Worm (Caenorhabditis elegans) whole organism, early embryonic: ENCODE measurements around the gene eyg-1.

ENCODE experiments used
- B0310.2 ChIP-seq: sonication (generic microtip); optimal IDR thresholded peaks from 2 replicates; lab custom pipeline; 2016; ENCODE audit warnings: mild to moderate bottlenecking, missing genetic modification characterization, missing compliant biosample characterization
- F13C5.2 ChIP-seq: sonication (generic microtip); optimal IDR thresholded peaks from 2 replicates; lab custom pipeline; 2017; ENCODE audit warnings: mild to moderate bottlenecking, missing genetic modification characterization, inconsistent platforms, missing compliant biosample characterization
- ama-1 ChIP-seq: fragments of 150-350 bp; optimal IDR thresholded peaks from 2 replicates; lab custom pipeline; 2014
- ceh-13 ChIP-seq: fragments of 200-800 bp; sonication (Bioruptor generic); optimal IDR thresholded peaks from 2 replicates; lab custom pipeline; 2018; ENCODE audit warnings: mild to moderate bottlenecking, missing genetic modification characterization, missing compliant biosample characterization
- ceh-36 ChIP-seq: sonication (generic microtip); optimal IDR thresholded peaks from 2 replicates; lab custom pipeline; 2016; ENCODE audit warnings: missing genetic modification characterization, inconsistent platforms, missing compliant biosample characterization
- ets-7 ChIP-seq: sonication (generic microtip); optimal IDR thresholded peaks from 2 replicates; lab custom pipeline; 2016; ENCODE audit warnings: missing genotype, missing genetic modification characterization, missing compliant biosample characterization
- hmbx-1 ChIP-seq: sonication (generic microtip); optimal IDR thresholded peaks from 2 replicates; lab custom pipeline; 2016; ENCODE audit warnings: mild to moderate bottlenecking, missing genetic modification characterization, missing compliant biosample characterization
- pes-1 ChIP-seq: fragments of 200-800 bp; sonication (Bioruptor generic); IDR thresholded peaks from 2 replicates; pipeline ENCODE4 v1.3.6; 2022; ENCODE audit warnings: missing genetic modification reagents, missing genetic modification characterization, missing compliant biosample characterization
- scrt-1 ChIP-seq: fragments of 200-800 bp; sonication (Bioruptor generic); IDR thresholded peaks from 2 replicates; pipeline ENCODE4 v1.3.6; 2022; ENCODE audit warnings: missing genetic modification characterization, missing compliant biosample characterization
- tbx-11 ChIP-seq: fragments of 200-800 bp; sonication (Bioruptor generic); IDR thresholded peaks from 2 replicates; pipeline ENCODE4 v1.3.6; 2022; ENCODE audit warnings: missing genetic modification characterization, missing compliant biosample characterization
- tbx-37 ChIP-seq: fragments of 200-800 bp; sonication (Bioruptor generic); conservative IDR thresholded peaks from 2 replicates; pipeline ENCODE4 v1.3.6; 2022; ENCODE audit warnings: missing genetic modification reagents, missing genetic modification characterization, missing compliant biosample characterization
- tra-4 ChIP-seq: sonication (generic microtip); optimal IDR thresholded peaks from 2 replicates; lab custom pipeline; 2017; ENCODE audit warnings: missing genetic modification characterization, missing compliant biosample characterization

ce11 chrII:9845239-9845638 is 17.5 kb upstream of the eyg-1 start, which contains the start of gene chil-9:
- TF ChIP-seq B0310.2 (tag; lab: Kevin White, UChicago) (no peak), hmbx-1 (no peak), tbx-11 (GFP tag; lab: Robert Waterston, UW) (no peak), pes-1 (GFP tag; lab: Robert Waterston, UW) (no peak), tra-4 (tag; lab: Kevin White, UChicago) (no peak), ets-7 (tag; lab: Kevin White, UChicago) (no peak), ama-1 (no peak), scrt-1 (no peak), F13C5.2 (tag; lab: Kevin White, UChicago) (no peak), tbx-37 (no peak), ceh-13 (no peak), ceh-36 (no peak)
